Worm (Caenorhabditis elegans): ENCODE measurements around the gene T26C5.4.

DNA sequence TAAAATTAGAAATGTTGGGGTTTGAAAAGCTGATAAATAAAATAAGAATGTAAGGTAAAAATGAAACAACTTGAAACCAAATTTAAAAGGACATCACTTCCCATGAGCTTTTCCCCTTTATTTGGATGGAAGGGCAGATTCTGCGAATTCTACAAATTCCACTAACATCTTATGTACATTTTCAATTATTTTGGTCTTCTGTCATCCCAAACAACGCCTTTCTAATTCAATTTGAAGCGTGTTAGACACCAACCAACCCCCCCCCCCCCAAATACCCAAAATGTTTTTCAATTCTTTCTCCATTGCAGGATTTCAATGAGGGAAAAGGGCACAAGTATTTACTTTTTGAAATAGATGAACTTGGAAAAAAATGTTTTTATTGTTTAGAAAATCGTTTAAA is 15.4 kb upstream of the T26C5.4 start:
- no peak for TF ChIP-seq sea-1 (GFP tag; conservative IDR thresholded peaks at IDR 0.05)
- no peak for TF ChIP-seq ama-1 (optimal IDR thresholded peaks at IDR 0.05)
- TF ChIP-seq F13C5.2 (tag; optimal IDR thresholded peaks at IDR 0.05), result no peak
- TF ChIP-seq hmbx-1 (tag; optimal IDR thresholded peaks at IDR 0.05), result no peak
- no peak for TF ChIP-seq tbx-37 (GFP tag; conservative IDR thresholded peaks at IDR 0.05)
- TF ChIP-seq B0310.2 (tag; optimal IDR thresholded peaks at IDR 0.05), result no peak
- no peak for TF ChIP-seq flt-1 (GFP tag; IDR thresholded peaks at IDR 0.05)
- no peak for TF ChIP-seq aly-1 (tag; optimal IDR thresholded peaks at IDR 0.05)
- TF ChIP-seq scrt-1 (GFP tag; IDR thresholded peaks at IDR 0.05), result no peak
- no peak for TF ChIP-seq hnd-1 (tag; optimal IDR thresholded peaks at IDR 0.05)
- no peak for TF ChIP-seq tra-4 (tag; optimal IDR thresholded peaks at IDR 0.05)
- no peak for TF ChIP-seq ceh-13 (GFP tag; optimal IDR thresholded peaks at IDR 0.05)
- TF ChIP-seq pes-1 (GFP tag; IDR thresholded peaks at IDR 0.05), result no peak
- no peak for TF ChIP-seq ceh-36 (tag; optimal IDR thresholded peaks at IDR 0.05)
